Worm (Caenorhabditis elegans): ENCODE results near the gene srz-58.

srz-58 gene

ce11 chrV:17317786-17318185, at the start of gene srz-58:
TSS of gene srz-58 (plus strand) at chrV:17318147.
- no peak for TF ChIP-seq dpl-1 (GFP tag; optimal IDR thresholded peaks at IDR 0.05)
- no peak for TF ChIP-seq ztf-11 (tag; optimal IDR thresholded peaks at IDR 0.05)
- no peak for TF ChIP-seq efl-1 (optimal IDR thresholded peaks at IDR 0.05)
- TF ChIP-seq efl-1 (GFP tag; optimal IDR thresholded peaks at IDR 0.05 in 1 of 2), result peak in 1 of 2 experiments; percentile 86

ce11 chrV:17272112-17272511, 45.8 kb upstream of the srz-58 start:
- no peak for TF ChIP-seq fkh-8 (tag; optimal IDR thresholded peaks at IDR 0.05)

DNA sequence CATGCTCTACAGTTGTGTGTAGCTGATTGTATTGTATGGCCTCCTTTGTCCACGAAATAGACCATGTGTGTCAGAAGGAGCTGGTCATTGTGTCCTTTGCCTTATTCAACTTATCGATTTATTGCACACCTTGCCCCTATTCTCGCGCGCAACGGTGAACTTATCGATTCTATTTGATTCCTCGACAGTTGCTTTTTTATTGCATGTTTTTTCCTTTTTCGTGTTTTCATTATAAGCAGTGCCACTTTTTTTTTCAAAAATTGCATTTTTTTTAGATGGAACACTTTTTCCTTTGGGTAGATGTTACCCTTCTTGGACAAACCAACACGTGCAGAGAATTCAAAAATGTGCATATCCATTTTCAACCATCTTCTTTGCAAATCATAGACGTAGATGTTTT, 44.7 kb upstream of the srz-58 start, which contains the start of gene K10G4.10:
Gene K10G4.10 (plus strand): TSS at position 301 of the 400 bp plus-strand sequence.
- no peak for TF ChIP-seq lin-14 (GFP tag; optimal IDR thresholded peaks at IDR 0.05)
- TF ChIP-seq rnt-1 (tag; optimal IDR thresholded peaks at IDR 0.05), result no peak
- TF ChIP-seq nhr-84 (tag; optimal IDR thresholded peaks at IDR 0.05), result no peak
- TF ChIP-seq dsc-1 (tag; optimal IDR thresholded peaks at IDR 0.05), result no peak
- TF ChIP-seq C16A3.4 (tag; optimal IDR thresholded peaks at IDR 0.05), result no peak
- TF ChIP-seq pqm-1 (tag; optimal IDR thresholded peaks at IDR 0.05), result no peak
- TF ChIP-seq skn-1 (tag; optimal IDR thresholded peaks at IDR 0.05), result no peak
- no peak for TF ChIP-seq sptf-1 (tag; optimal IDR thresholded peaks at IDR 0.05)
- TF ChIP-seq ceh-88 (GFP tag; IDR thresholded peaks at IDR 0.05), result no peak
- TF ChIP-seq nhr-20 (tag; optimal IDR thresholded peaks at IDR 0.05), result no peak
- TF ChIP-seq aly-2 (tag; optimal IDR thresholded peaks at IDR 0.05), result no peak
- TF ChIP-seq pax-3 (tag; optimal IDR thresholded peaks at IDR 0.05), result no peak
- TF ChIP-seq jun-1 (tag; optimal IDR thresholded peaks at IDR 0.05), result no peak
- no peak for TF ChIP-seq tbx-2 (tag; optimal IDR thresholded peaks at IDR 0.05)
- no peak for TF ChIP-seq ztf-4 (tag; optimal IDR thresholded peaks at IDR 0.05)
- TF ChIP-seq egl-27 (tag; optimal IDR thresholded peaks at IDR 0.05), result no peak
- no peak for TF ChIP-seq nhr-11 (tag; optimal IDR thresholded peaks at IDR 0.05)
- no peak for TF ChIP-seq ceh-90 (tag; optimal IDR thresholded peaks at IDR 0.05)
- TF ChIP-seq nhr-76 (tag; optimal IDR thresholded peaks at IDR 0.05), result no peak

DNA sequence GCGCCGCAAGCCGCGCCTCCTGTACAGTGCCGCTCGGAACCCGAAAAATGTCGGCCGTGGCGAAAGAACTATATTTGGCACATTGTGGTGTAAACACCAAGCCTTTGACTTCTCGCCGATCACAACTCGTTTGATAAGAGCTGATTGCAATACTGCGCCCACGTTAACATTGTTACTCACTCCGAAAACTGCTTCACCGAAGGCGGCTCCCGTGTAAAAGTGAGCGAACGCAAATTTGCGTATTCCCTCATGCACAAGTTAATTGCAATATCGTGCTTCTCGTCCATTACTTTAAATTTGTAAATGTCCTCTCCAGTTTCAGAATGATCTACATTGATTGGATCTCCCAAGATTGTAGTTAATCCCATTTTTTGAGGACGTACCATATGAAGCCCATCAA, 33.8 kb upstream of the srz-58 start:
- TF ChIP-seq nhr-76 (tag; optimal IDR thresholded peaks at IDR 0.05) (no peak), xbp-1 (tag; optimal IDR thresholded peaks at IDR 0.05) (no peak), nhr-11 (tag; optimal IDR thresholded peaks at IDR 0.05) (no peak), jun-1 (tag; optimal IDR thresholded peaks at IDR 0.05) (no peak), unc-98 (GFP tag; IDR thresholded peaks at IDR 0.05) (no peak), zag-1 (tag; optimal IDR thresholded peaks at IDR 0.05) (no peak), efl-1 (optimal IDR thresholded peaks at IDR 0.05) (no peak), efl-1 (GFP tag; optimal IDR thresholded peaks at IDR 0.05 in 1 of 2) (no peak), lir-3 (tag; optimal IDR thresholded peaks at IDR 0.05; ENCODE audit: poor library complexity) (no peak), snu-23 (GFP tag; optimal IDR thresholded peaks at IDR 0.05) (no peak), lsy-2 (tag; optimal IDR thresholded peaks at IDR 0.05) (no peak), efl-3 (GFP tag; optimal IDR thresholded peaks at IDR 0.05) (no peak), C04F5.9 (tag; optimal IDR thresholded peaks at IDR 0.05) (no peak)

DNA sequence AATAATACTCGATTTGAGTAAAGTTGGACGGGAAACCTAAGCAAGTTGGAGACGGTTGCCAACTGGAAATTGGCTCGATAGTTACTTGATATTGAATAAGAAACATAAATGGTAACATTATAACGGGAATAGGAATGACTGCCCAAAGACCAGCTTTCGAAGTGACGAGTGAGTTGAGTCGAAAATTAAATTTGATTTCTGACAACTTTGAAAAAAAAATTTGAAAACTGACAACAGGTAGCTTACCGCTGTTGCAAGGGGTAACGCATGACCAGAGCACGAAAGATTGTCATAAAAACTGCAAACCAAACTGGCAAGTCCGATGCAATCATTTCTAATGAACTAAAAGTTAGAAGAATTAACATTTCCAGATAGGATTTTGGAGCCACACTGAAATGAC, 25.2 kb upstream of the srz-58 start:
- TF ChIP-seq pag-3 (tag; optimal IDR thresholded peaks at IDR 0.05; ENCODE audit: borderline replicate concordance, insufficient read depth) (no peak), ceh-8 (GFP tag; optimal IDR thresholded peaks at IDR 0.05) (no peak), unc-62 (GFP tag; optimal IDR thresholded peaks at IDR 0.05) (no peak), blmp-1 (tag; optimal IDR thresholded peaks at IDR 0.05) (no peak), pqm-1 (tag; optimal IDR thresholded peaks at IDR 0.05) (no peak), C16A3.4 (tag; optimal IDR thresholded peaks at IDR 0.05) (no peak), zip-4 (GFP tag; optimal IDR thresholded peaks at IDR 0.05) (no peak), vab-15 (tag; optimal IDR thresholded peaks at IDR 0.05) (no peak), lin-35 (GFP tag; optimal IDR thresholded peaks at IDR 0.05) (no peak), alr-1 (tag; optimal IDR thresholded peaks at IDR 0.05; ENCODE audit: borderline replicate concordance) (no peak), rnt-1 (tag; optimal IDR thresholded peaks at IDR 0.05) (no peak), egl-27 (tag; optimal IDR thresholded peaks at IDR 0.05) (no peak), ztf-11 (tag; optimal IDR thresholded peaks at IDR 0.05) (no peak), unc-98 (GFP tag; IDR thresholded peaks at IDR 0.05) (no peak), fkh-10 (GFP tag; optimal IDR thresholded peaks at IDR 0.05) (no peak), nhr-84 (tag; optimal IDR thresholded peaks at IDR 0.05) (no peak)
